Worm (Caenorhabditis elegans): ENCODE results near the gene poml-1.

DNA sequence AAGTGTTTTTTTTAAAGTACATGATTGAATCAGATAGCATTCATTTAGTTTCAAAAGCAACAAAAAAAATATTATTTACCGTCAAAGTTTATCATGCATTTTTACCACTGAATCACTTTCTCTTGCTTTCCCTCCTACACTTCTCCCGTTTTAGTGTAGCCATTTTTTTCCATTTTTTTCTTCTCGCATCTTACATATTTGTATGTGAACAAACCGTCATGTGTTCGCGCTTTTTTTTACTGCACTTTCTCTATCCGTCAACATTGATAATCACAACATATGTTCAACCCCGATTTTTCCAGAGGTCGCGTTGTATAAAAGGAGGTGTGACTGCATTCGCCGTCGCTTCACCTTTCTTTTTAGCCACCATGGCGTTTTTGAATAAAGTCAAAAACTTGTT, 45.8 kb downstream of the poml-1 start, which contains the start of gene gck-4:
- no peak for TF ChIP-seq nhr-237 (tag; optimal IDR thresholded peaks at IDR 0.05)
- no peak for TF ChIP-seq elt-1 (tag; optimal IDR thresholded peaks at IDR 0.05)
- TF ChIP-seq mdl-1 (tag; optimal IDR thresholded peaks at IDR 0.05): no peak
- no peak for TF ChIP-seq jun-1 (tag; optimal IDR thresholded peaks at IDR 0.05)
- no peak for TF ChIP-seq daf-12 (tag; optimal IDR thresholded peaks at IDR 0.05)
- TF ChIP-seq nhr-67 (tag; optimal IDR thresholded peaks at IDR 0.05): no peak

All from whole organism, L3 larva.